Fruit fly (Drosophila melanogaster): Measurements from ENCODE around the gene DZIP1.

Gene DZIP1

dm6 chr3R:24567427-24567771, 52.3 kb downstream of the DZIP1 start:
- TF ChIP-seq CG12768 (GFP tag; optimal IDR thresholded peaks at IDR 0.05) (peak; percentile 41), CG5204 (GFP tag; optimal IDR thresholded peaks at IDR 0.05) (peak; percentile 81), CG33017 (tag; optimal IDR thresholded peaks at IDR 0.05) (peak; percentile 75), cic (GFP tag; optimal IDR thresholded peaks at IDR 0.05) (no peak), toe (GFP tag; optimal IDR thresholded peaks at IDR 0.05) (peak; percentile 87), pad (GFP tag; optimal IDR thresholded peaks at IDR 0.05) (peak; percentile 11), tj (GFP tag; optimal IDR thresholded peaks at IDR 0.05) (peak; percentile 49), CG7101 (tag; optimal IDR thresholded peaks at IDR 0.05) (peak; percentile 66), CG1620 (GFP tag; optimal IDR thresholded peaks at IDR 0.05) (peak; percentile 10), Mnt (GFP tag; optimal IDR thresholded peaks at IDR 0.05) (peak; percentile 10), bab1 (GFP tag; optimal IDR thresholded peaks at IDR 0.05) (peak; percentile 36), CG14711 (tag; optimal IDR thresholded peaks at IDR 0.05) (peak; percentile 56), CG7045 (GFP tag; optimal IDR thresholded peaks at IDR 0.05) (peak; percentile 73), kay (GFP tag; ENCODE audit: borderline replicate concordance) (no peak), cnc (optimal IDR thresholded peaks at IDR 0.05) (no peak), CG11617 (GFP tag; optimal IDR thresholded peaks at IDR 0.05) (peak; percentile 78), ovo (GFP tag; optimal IDR thresholded peaks at IDR 0.05) (no peak), Crg-1 (GFP tag; optimal IDR thresholded peaks at IDR 0.05) (peak; percentile 25), Hr96 (GFP tag; optimal IDR thresholded peaks at IDR 0.05) (peak; percentile 68), Clk (GFP tag; optimal IDR thresholded peaks at IDR 0.05) (peak; percentile 66)

All from whole organism, adult.